Worm (Caenorhabditis elegans): ENCODE measurements around the gene F25F2.1.

Gene F25F2.1

DNA sequence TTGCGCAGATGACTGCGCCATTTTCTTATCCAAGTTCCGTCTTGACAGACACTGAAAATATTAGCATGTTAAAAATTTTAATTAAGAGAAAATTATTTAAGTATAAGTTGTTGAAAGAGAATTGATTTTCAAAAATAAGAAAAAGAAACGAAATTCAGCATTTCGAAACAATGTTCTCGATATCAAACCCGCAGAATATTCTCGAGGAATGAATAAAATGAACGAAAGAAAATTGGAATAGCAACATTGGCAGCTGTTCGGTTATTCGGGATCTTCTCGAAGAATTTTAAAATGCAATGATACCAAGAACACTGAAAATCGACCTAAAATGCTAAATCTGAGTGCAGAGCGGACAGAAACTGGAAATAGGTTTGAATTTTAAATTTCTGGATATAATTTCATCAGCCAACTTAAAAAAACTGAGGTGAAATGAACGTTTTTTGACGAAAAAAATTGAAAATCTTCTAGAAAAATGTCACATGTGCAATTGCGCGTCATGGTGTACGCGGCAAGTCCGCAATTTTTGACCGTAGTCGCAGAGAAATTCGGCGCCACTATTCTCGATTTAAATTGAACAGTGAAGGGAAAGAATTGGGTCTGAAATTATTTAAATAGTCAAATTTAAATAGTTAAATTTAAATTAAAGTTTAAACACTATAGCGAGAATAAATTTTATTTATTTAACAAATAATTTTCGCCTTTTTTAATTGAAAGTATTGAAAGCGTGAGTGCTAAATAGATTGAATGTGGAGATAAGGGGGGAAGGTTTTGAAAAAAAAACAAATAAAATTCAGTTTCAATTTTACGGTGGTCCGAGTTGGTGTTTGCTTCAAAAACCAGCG is at the start of gene F25F2.1, which contains the start of gene cct-5 (continued):
- peak; percentile 74 for TF ChIP-seq nhr-6 (tag; optimal IDR thresholded peaks at IDR 0.05)
- TF ChIP-seq nhr-237 (tag; optimal IDR thresholded peaks at IDR 0.05): no peak
- no peak for TF ChIP-seq tag-97 (GFP tag; IDR thresholded peaks at IDR 0.05)
- no peak for TF ChIP-seq Y5F2A.4 (GFP tag; optimal IDR thresholded peaks at IDR 0.05)
- peak; percentile 70 for TF ChIP-seq mes-2 (tag; optimal IDR thresholded peaks at IDR 0.05; ENCODE audit: poor library complexity, severe bottlenecking)

- no peak for TF ChIP-seq unc-62 (GFP tag; optimal IDR thresholded peaks at IDR 0.05 in 1 of 2)
- no peak for TF ChIP-seq unc-62 (tag; optimal IDR thresholded peaks at IDR 0.05)
- TF ChIP-seq mdl-1 (tag; optimal IDR thresholded peaks at IDR 0.05): no peak
- no peak for TF ChIP-seq zip-2 (tag; optimal IDR thresholded peaks at IDR 0.05)
- no peak for TF ChIP-seq snpc-1.2 (GFP tag; IDR thresholded peaks at IDR 0.05)
- TF ChIP-seq egl-27 (tag; optimal IDR thresholded peaks at IDR 0.05): no peak
- no peak for TF ChIP-seq ceh-44 (GFP tag; IDR thresholded peaks at IDR 0.05)
- TF ChIP-seq dpl-1 (GFP tag; optimal IDR thresholded peaks at IDR 0.05): no peak
- no peak for TF ChIP-seq lim-7 (GFP tag; IDR thresholded peaks at IDR 0.05)
- no peak for TF ChIP-seq gei-8 (GFP tag; optimal IDR thresholded peaks at IDR 0.05)
- TF ChIP-seq saeg-2 (GFP tag; IDR thresholded peaks at IDR 0.05): no peak
- no peak for TF ChIP-seq daf-8 (GFP tag; IDR thresholded peaks at IDR 0.05)
Observed at ce11 chrIII:4460242-4460641, 48.4 kb upstream of the F25F2.1 start.

- TF ChIP-seq aha-1 (tag) (peak; percentile 87), Y48G9A.11 (GFP tag; IDR thresholded peaks at IDR 0.05) (no peak)
Observed at ce11 chrIII:4461337-4461736, 47.3 kb upstream of the F25F2.1 start.

ce11 chrIII:4467277-4467676 is 41.4 kb upstream of the F25F2.1 start, which contains the start of gene ndg-4:
ndg-4 (minus strand) TSS chrIII:4467377.
- TF ChIP-seq dmd-6 (GFP tag; IDR thresholded peaks at IDR 0.05) (peak; percentile 11; the same call in 1 of the 2 replicates), nhr-28 (tag; optimal IDR thresholded peaks at IDR 0.05) (peak; percentile 30), zag-1 (tag; optimal IDR thresholded peaks at IDR 0.05) (no peak), php-3 (GFP tag; IDR thresholded peaks at IDR 0.05) (no peak), nhr-48 (tag; optimal IDR thresholded peaks at IDR 0.05) (no peak), ctbp-1 (GFP tag; IDR thresholded peaks at IDR 0.05) (no peak), nhr-25 (tag; optimal IDR thresholded peaks at IDR 0.05; ENCODE audit: borderline replicate concordance, insufficient read depth) (no peak), F10B5.3 (tag; optimal IDR thresholded peaks at IDR 0.05) (no peak), lin-1 (GFP tag; IDR thresholded peaks at IDR 0.05) (no peak)

DNA sequence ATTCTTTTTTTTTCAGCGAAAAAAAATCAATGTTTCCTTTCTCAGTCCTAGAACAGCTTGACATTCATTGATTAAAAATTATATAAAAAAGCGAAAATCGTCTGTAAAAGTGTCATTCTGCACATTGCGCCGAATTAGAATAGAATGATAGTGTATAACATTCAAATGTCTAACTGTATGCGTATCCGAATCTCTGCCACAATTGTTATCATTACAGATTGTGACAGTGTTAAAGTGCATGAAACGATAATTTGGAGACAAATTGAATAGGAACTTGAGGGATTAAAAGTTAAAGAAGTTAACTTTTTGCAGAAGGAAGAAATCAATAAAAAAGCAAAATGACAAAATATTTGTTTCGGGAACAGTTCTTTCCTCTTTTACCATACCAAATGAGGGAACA is 40.3 kb upstream of the F25F2.1 start:
- TF ChIP-seq duxl-1 (tag; optimal IDR thresholded peaks at IDR 0.05; ENCODE audit: poor library complexity) (no peak), hlh-11 (tag; optimal IDR thresholded peaks at IDR 0.05) (peak; percentile 24), php-3 (GFP tag; IDR thresholded peaks at IDR 0.05) (peak; percentile 55; the same call in 1 of the 2 replicates), daf-16 (GFP tag; optimal IDR thresholded peaks at IDR 0.05) (no peak), daf-16 (tag; optimal IDR thresholded peaks at IDR 0.05) (peak; percentile 2), nhr-28 (tag; optimal IDR thresholded peaks at IDR 0.05) (peak; percentile 33), pqm-1 (tag; optimal IDR thresholded peaks at IDR 0.05) (peak; percentile 85), dmd-6 (GFP tag; IDR thresholded peaks at IDR 0.05) (peak; percentile 78), arid-1 (GFP tag; conservative IDR thresholded peaks at IDR 0.05) (no peak)
